Fruit fly (Drosophila melanogaster): ENCODE measurements around the gene Ythdc1.

DNA sequence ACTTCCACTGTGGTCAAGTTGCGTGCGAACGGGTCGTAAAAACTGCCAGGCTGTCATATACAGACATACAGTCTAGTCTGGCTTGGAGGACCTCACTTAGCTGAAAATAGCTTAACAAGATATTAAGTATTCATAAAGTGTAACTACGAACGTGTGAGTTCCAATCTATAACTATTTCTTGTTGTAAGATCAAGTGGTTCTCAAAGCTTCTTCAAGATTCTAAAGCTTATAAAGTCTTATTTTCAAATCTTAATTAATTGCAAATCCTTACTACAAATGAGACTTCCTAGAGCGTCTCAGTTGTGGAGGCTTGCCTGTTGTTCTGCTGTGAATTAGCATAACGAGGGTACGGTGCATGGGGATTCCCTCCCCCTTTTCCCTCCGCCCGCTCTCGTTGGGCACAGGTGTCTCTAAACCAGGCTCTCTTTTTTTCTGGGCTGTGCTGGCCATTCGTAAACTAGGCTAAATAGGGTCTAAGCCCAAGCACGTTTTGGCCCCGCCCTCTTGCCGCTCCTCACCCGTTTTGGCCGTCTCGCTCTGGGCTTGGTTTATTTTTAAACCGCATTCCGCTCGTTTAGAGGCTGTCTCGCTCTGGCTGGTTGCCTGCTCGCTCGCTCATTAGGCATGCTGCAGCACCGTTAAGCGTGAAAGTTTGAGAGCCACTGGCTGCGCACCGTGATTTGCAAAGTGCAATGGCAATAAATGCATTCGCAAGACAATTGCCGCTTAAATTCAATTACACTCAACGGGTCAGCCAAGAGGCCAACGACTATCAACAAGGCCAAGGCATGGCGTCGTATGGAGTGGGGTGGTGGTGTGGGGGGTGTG lies 35.7 kb downstream of the Ythdc1 start:
- TF ChIP-seq Myc (optimal IDR thresholded peaks at IDR 0.05) (no peak), insv (optimal IDR thresholded peaks at IDR 0.05) (no peak)

All from Kc167 (cell line).